Worm (Caenorhabditis elegans) whole organism, L1 larva: ENCODE measurements around the gene srbc-29.

ENCODE experiments used
- C16A3.4 ChIP-seq: fragments of 150-350 bp; optimal IDR thresholded peaks from 2 replicates; lab custom pipeline; 2014; ENCODE audit warnings: missing biosample characterization, missing genetic modification characterization
- C34B4.2 ChIP-seq: sonication (generic microtip); optimal IDR thresholded peaks from 2 replicates; lab custom pipeline; 2017; ENCODE audit warnings: mild to moderate bottlenecking, missing genetic modification characterization, missing compliant biosample characterization
- F16B12.6 ChIP-seq: fragments of 150-350 bp; optimal IDR thresholded peaks from 2 replicates; lab custom pipeline; 2014; ENCODE audit warnings: missing biosample characterization, missing genetic modification characterization
- Y116A8C.19 ChIP-seq: sonication (generic microtip); optimal IDR thresholded peaks from 2 replicates; lab custom pipeline; 2016; ENCODE audit warnings: missing compliant biosample characterization, missing genetic modification characterization, borderline replicate concordance
- aha-1 ChIP-seq: fragments of 150-350 bp; optimal IDR thresholded peaks from 2 replicates; lab custom pipeline; 2014; ENCODE audit warnings: missing biosample characterization, missing genetic modification characterization
- ama-1 ChIP-seq: fragments of 150-350 bp; optimal IDR thresholded peaks from 2 replicates; lab custom pipeline; 2014
- ceh-88 ChIP-seq: fragments of 200-800 bp; sonication (Bioruptor generic); IDR thresholded peaks from 2 replicates; pipeline ENCODE4 v1.3.6; 2022; ENCODE audit warnings: missing genetic modification characterization, missing compliant biosample characterization
- ces-1 ChIP-seq: fragments of 150-350 bp; optimal IDR thresholded peaks from 2 replicates; lab custom pipeline; 2014; ENCODE audit warnings: missing biosample characterization, missing genetic modification reagents, missing genetic modification characterization
- dpl-1 ChIP-seq, 3 experiments: fragments of 150-350 bp in 2 of 3; sonication (generic microtip) in 1 of 3; optimal IDR thresholded peaks; 2 replicates each; lab custom pipeline; 2014 to 2017; ENCODE audit warnings: missing biosample characterization in 3 of 3, missing genetic modification characterization in 3 of 3, missing genetic modification reagents in 3 of 3
- efl-1 ChIP-seq, 4 experiments: fragments of 150-350 bp; optimal IDR thresholded peaks in 3 of 4; peaks in 1 of 4; 1 replicate in 1 of 4; 2 replicates in 3 of 4; lab custom pipeline; 2014; ENCODE audit warnings: missing biosample characterization in 2 of 4, missing genetic modification characterization in 2 of 4, missing genetic modification reagents in 2 of 4
- elt-2 ChIP-seq: sonication (generic microtip); optimal IDR thresholded peaks from 2 replicates; lab custom pipeline; 2016; ENCODE audit warnings: missing genetic modification characterization, mild to moderate bottlenecking, inconsistent platforms, missing compliant biosample characterization, missing genetic modification reagents
- elt-3 ChIP-seq, 6 experiments: fragments of 150-350 bp in 1 of 6; sonication (generic microtip); optimal IDR thresholded peaks; 2 replicates each; lab custom pipeline; 2017 to 2018; ENCODE audit warnings: missing biosample characterization in 6 of 6, missing genetic modification characterization in 6 of 6, inconsistent platforms in 1 of 6
- fkh-10 ChIP-seq: sonication (generic microtip); optimal IDR thresholded peaks from 2 replicates; lab custom pipeline; 2017; ENCODE audit warnings: missing biosample characterization, missing genetic modification reagents, missing genetic modification characterization
- fkh-8 ChIP-seq: sonication (generic microtip); optimal IDR thresholded peaks from 2 replicates; lab custom pipeline; 2016; ENCODE audit warnings: mild to moderate bottlenecking, missing genetic modification characterization, missing compliant biosample characterization
- grh-1 ChIP-seq: fragments of 200-800 bp; sonication (Bioruptor generic); IDR thresholded peaks from 2 replicates; pipeline ENCODE4 v1.3.6; 2022; ENCODE audit warnings: missing genetic modification reagents, missing genetic modification characterization, missing compliant biosample characterization
- lin-15B ChIP-seq: fragments of 150-350 bp; sonication (generic microtip); optimal IDR thresholded peaks from 3 replicates; lab custom pipeline; 2014; ENCODE audit warnings: missing biosample characterization, missing genetic modification characterization
- lin-35 ChIP-seq, 2 experiments: fragments of 150-350 bp; optimal IDR thresholded peaks; 2 replicates each; lab custom pipeline; 2014; ENCODE audit warnings: missing biosample characterization in 2 of 2, missing genetic modification characterization in 2 of 2, missing genetic modification reagents in 2 of 2
- lir-3 ChIP-seq: sonication (generic microtip); optimal IDR thresholded peaks from 2 replicates; lab custom pipeline; 2016; ENCODE audit warnings: mild to moderate bottlenecking, missing genetic modification characterization, moderate library complexity, missing compliant biosample characterization; ENCODE audit not compliant: poor library complexity
- lsy-2 ChIP-seq, 2 experiments: fragments of 150-350 bp; optimal IDR thresholded peaks; 2 replicates each; lab custom pipeline; 2014; ENCODE audit warnings: missing biosample characterization in 2 of 2, missing genetic modification characterization in 2 of 2
- mef-2 ChIP-seq: fragments of 150-350 bp; optimal IDR thresholded peaks from 2 replicates; lab custom pipeline; 2014; ENCODE audit warnings: missing biosample characterization, missing genetic modification characterization
- mep-1 ChIP-seq: fragments of 150-350 bp; optimal IDR thresholded peaks from 2 replicates; lab custom pipeline; 2014; ENCODE audit warnings: missing biosample characterization, missing genetic modification characterization
- nhr-20 ChIP-seq: sonication (generic microtip); optimal IDR thresholded peaks from 2 replicates; lab custom pipeline; 2016; ENCODE audit warnings: mild to moderate bottlenecking, missing genetic modification characterization, missing compliant biosample characterization
- nhr-76 ChIP-seq: sonication (generic microtip); optimal IDR thresholded peaks from 2 replicates; lab custom pipeline; 2017; ENCODE audit warnings: missing biosample characterization, missing genetic modification characterization
- nhr-77 ChIP-seq: fragments of 150-350 bp; optimal IDR thresholded peaks from 2 replicates; lab custom pipeline; 2014; ENCODE audit warnings: missing biosample characterization, missing genetic modification characterization
- nhr-84 ChIP-seq: sonication (generic microtip); optimal IDR thresholded peaks from 2 replicates; lab custom pipeline; 2017; ENCODE audit warnings: missing biosample characterization, missing genetic modification characterization
- nhr-85 ChIP-seq: sonication (generic microtip); peaks from one replicate; lab custom pipeline; 2016; ENCODE audit warnings: missing genetic modification characterization, inconsistent platforms, missing compliant biosample characterization
- nhr-90 ChIP-seq: sonication (generic microtip); optimal IDR thresholded peaks from 2 replicates; lab custom pipeline; 2016; ENCODE audit warnings: mild to moderate bottlenecking, missing genetic modification characterization, missing compliant biosample characterization; ENCODE audit not compliant: poor library complexity
- pqm-1 ChIP-seq: sonication (generic microtip); optimal IDR thresholded peaks from 3 replicates; lab custom pipeline; 2017; ENCODE audit warnings: missing biosample characterization, missing genetic modification characterization
- rnt-1 ChIP-seq: sonication (generic microtip); optimal IDR thresholded peaks from 2 replicates; lab custom pipeline; 2016; ENCODE audit warnings: mild to moderate bottlenecking, missing genetic modification characterization, moderate library complexity, missing compliant biosample characterization
- skn-1 ChIP-seq: fragments of 150-350 bp; optimal IDR thresholded peaks from 2 replicates; lab custom pipeline; 2014; ENCODE audit warnings: missing biosample characterization, missing genetic modification characterization
- snu-23 ChIP-seq: sonication (generic microtip); optimal IDR thresholded peaks from 2 replicates; lab custom pipeline; 2016; ENCODE audit warnings: missing genetic modification characterization, missing compliant biosample characterization
- sox-4 ChIP-seq: sonication (generic microtip); optimal IDR thresholded peaks from 2 replicates; lab custom pipeline; 2016; ENCODE audit warnings: missing genetic modification characterization, missing compliant biosample characterization
- sptf-1 ChIP-seq: fragments of 150-350 bp; optimal IDR thresholded peaks from 2 replicates; lab custom pipeline; 2014; ENCODE audit warnings: missing biosample characterization, missing genetic modification characterization
- tbx-2 ChIP-seq: sonication (generic microtip); optimal IDR thresholded peaks from 2 replicates; lab custom pipeline; 2016; ENCODE audit warnings: missing genetic modification characterization, missing compliant biosample characterization
- tlp-1 ChIP-seq: fragments of 150-350 bp; optimal IDR thresholded peaks from 2 replicates; lab custom pipeline; 2014; ENCODE audit warnings: missing biosample characterization, missing genetic modification characterization
- unc-130 ChIP-seq: fragments of 150-350 bp; optimal IDR thresholded peaks from 2 replicates; lab custom pipeline; 2017; ENCODE audit warnings: missing biosample characterization, missing genetic modification characterization, inconsistent platforms
- unc-86 ChIP-seq: sonication (generic microtip); optimal IDR thresholded peaks from 2 replicates; lab custom pipeline; 2016; ENCODE audit warnings: missing genetic modification characterization, missing compliant biosample characterization
- zag-1 ChIP-seq: fragments of 150-350 bp; optimal IDR thresholded peaks from 2 replicates; lab custom pipeline; 2014; ENCODE audit warnings: missing biosample characterization, missing genetic modification characterization

srbc-29 gene

ce11 chrV:3484702-3485101, 14.0 kb upstream of the srbc-29 start, which contains the start of gene srbc-33:
TSS of gene srbc-33 (minus strand) at chrV:3484802.
- peak; percentile 16 for TF ChIP-seq fkh-8 (tag; lab: Kevin White, UChicago)
- no peak for TF ChIP-seq C16A3.4 (tag; lab: Kevin White, UChicago)
- TF ChIP-seq nhr-90 (tag; lab: Kevin White, UChicago): no peak

- TF ChIP-seq nhr-84 (tag; lab: Kevin White, UChicago): no peak
- TF ChIP-seq elt-2: peak; percentile 76
Measured at ce11 chrV:3482550-3483002, 11.9 kb upstream of the srbc-29 start, which contains the start of gene lys-7. TSS of gene lys-7 (minus strand) at chrV:3482600.

DNA sequence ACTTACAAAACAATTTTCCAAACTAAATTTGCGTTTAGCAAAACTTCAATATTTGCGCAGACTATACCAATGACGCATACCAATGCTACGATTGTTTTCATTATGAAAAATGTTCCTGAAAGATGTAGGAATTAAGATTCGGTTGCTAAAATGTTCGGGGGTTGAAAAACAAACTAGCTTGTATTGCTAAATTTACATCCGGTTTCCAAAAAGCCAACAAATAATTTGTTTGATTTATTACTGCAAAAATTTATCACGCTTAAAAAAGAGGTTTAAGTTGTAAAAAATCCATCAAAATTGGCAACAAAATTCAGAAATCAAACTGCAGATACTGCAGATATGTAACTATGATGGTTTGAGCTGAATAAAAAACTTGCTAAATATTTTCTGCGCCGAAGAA, 9.7 kb upstream of the srbc-29 start, which contains the start of gene srbc-30:
Gene srbc-30, minus strand, starts transcription at position 101 of the 400 bp plus-strand sequence.
- no peak for TF ChIP-seq nhr-85 (tag; lab: Kevin White, UChicago)
- TF ChIP-seq efl-1 (optimal IDR thresholded peaks at IDR 0.05; lab: Kevin White, UChicago): no peak
- TF ChIP-seq efl-1 (GFP tag; optimal IDR thresholded peaks at IDR 0.05 in 1 of 2; lab: Kevin White, UChicago): peak in 1 of 2 experiments; percentile 9

- TF ChIP-seq efl-1 (optimal IDR thresholded peaks at IDR 0.05; lab: Kevin White, UChicago) (no peak), efl-1 (GFP tag; optimal IDR thresholded peaks at IDR 0.05 in 1 of 2; lab: Kevin White, UChicago) (peak in 1 of 2 experiments; percentile 68), Y116A8C.19 (no peak), dpl-1 (GFP tag; optimal IDR thresholded peaks at IDR 0.05; lab: Kevin White, UChicago) (no peak)
Measured at ce11 chrV:3477496-3477895, 6.8 kb upstream of the srbc-29 start, which contains the start of gene srbc-31. TSS of gene srbc-31 (minus strand) at chrV:3477596.

ce11 chrV:3476228-3476627, 5.5 kb upstream of the srbc-29 start:
- TF ChIP-seq pqm-1 (no peak), tbx-2 (tag; lab: Kevin White, UChicago) (no peak), snu-23 (GFP tag; lab: Kevin White, UChicago) (no peak), tlp-1 (tag; lab: Kevin White, UChicago) (no peak), elt-3 (tag; optimal IDR thresholded peaks at IDR 0.05; lab: Kevin White, UChicago) (no peak), ceh-88 (GFP tag; lab: Robert Waterston, UW) (no peak), mep-1 (tag; lab: Kevin White, UChicago) (no peak), unc-130 (tag; lab: Kevin White, UChicago) (no peak), grh-1 (GFP tag; lab: Robert Waterston, UW) (no peak), lin-15B (tag; lab: Kevin White, UChicago) (no peak), fkh-8 (tag; lab: Kevin White, UChicago) (no peak), lin-35 (GFP tag; optimal IDR thresholded peaks at IDR 0.05; lab: Kevin White, UChicago) (no peak), nhr-20 (tag; lab: Kevin White, UChicago) (no peak), lsy-2 (tag; optimal IDR thresholded peaks at IDR 0.05; lab: Kevin White, UChicago) (no peak), nhr-84 (tag; lab: Kevin White, UChicago) (no peak), mef-2 (no peak), skn-1 (tag; lab: Kevin White, UChicago) (no peak), sptf-1 (tag; lab: Kevin White, UChicago) (no peak), nhr-77 (no peak)
- TF ChIP-seq, all 84 proteins: peak for 0

DNA sequence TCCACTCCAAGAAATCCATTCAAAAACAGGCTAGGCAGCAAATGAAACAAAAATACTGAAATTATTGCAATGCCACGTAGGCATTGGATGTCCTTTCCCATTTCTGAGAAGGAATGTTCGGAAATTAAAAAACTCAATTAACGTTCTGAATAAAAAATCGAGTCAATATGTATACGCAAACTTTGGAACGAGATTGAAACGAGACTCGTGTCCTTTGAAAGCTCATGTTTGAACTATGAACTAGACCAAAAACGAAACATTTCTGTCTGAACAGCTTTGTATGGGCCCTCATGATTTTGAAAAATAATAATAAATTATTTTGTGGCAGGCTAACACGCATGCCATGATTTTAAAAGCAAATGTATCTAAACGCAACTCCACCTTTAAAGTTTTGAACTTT, 4.3 kb upstream of the srbc-29 start, which contains the start of gene oac-2:
Gene oac-2, minus strand, starts transcription at position 101 of the 400 bp plus-strand sequence.
- no peak for TF ChIP-seq grh-1 (GFP tag; lab: Robert Waterston, UW)
- TF ChIP-seq sox-4 (tag; lab: Kevin White, UChicago): no peak
- TF ChIP-seq nhr-76 (tag; lab: Kevin White, UChicago): no peak
- no peak for TF ChIP-seq aha-1 (tag; lab: Kevin White, UChicago)
- TF ChIP-seq lir-3 (tag; lab: Kevin White, UChicago): no peak
- no peak for TF ChIP-seq zag-1 (tag; lab: Kevin White, UChicago)
- TF ChIP-seq F16B12.6 (tag; lab: Kevin White, UChicago): no peak
- no peak for TF ChIP-seq lsy-2 (tag; optimal IDR thresholded peaks at IDR 0.05; lab: Kevin White, UChicago)
- no peak for TF ChIP-seq sptf-1 (tag; lab: Kevin White, UChicago)
- TF ChIP-seq ama-1 (lab: Kevin White, UChicago): no peak
- TF ChIP-seq fkh-10: no peak
- no peak for TF ChIP-seq rnt-1 (tag; lab: Kevin White, UChicago)
- no peak for TF ChIP-seq nhr-90 (tag; lab: Kevin White, UChicago)
- TF ChIP-seq C34B4.2 (tag; lab: Kevin White, UChicago): no peak
- TF ChIP-seq ces-1 (GFP tag; lab: Kevin White, UChicago): no peak
- no peak for TF ChIP-seq unc-86 (tag; lab: Kevin White, UChicago)
- no peak for TF ChIP-seq elt-2
- TF ChIP-seq tbx-2 (tag; lab: Kevin White, UChicago): no peak
